Fruit fly (Drosophila melanogaster): ENCODE measurements around the gene CG14797.

DNA sequence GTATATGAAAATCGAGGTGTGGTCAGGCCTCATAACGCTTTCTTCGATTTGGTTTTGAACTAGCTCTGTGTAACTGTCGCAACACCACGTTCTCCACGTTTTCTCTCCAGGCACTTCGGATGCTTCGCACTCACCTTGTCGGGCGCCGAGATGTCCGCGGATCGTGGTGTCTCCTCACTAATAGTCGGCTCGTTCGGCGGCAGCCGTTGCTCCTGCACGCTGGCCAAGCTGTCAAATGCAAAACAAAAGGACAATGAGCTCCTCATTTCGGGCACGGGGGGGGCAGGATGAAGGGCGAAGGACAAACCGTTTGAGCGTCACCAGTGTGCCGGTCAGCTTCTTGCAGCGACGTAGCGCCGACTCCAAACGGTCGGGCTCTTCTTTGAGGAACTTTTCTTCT is at the start of gene CG14797:
- TF ChIP-seq CG8478 (optimal IDR thresholded peaks at IDR 0.05) = no peak
- no peak for TF ChIP-seq CTCF (optimal IDR thresholded peaks at IDR 0.05)

Measured in S2 (cell line).